Fruit fly (Drosophila melanogaster) whole organism, embryonic: ENCODE data around the gene Mlp84B.
A peak's percentile ranks its signal among the peaks of the same experiment; 100 is the strongest.

Experiments used
- Abd-B ChIP-seq: fragments of 200-800 bp; sonication (Bioruptor generic); optimal IDR thresholded peaks from 2 replicates; lab custom pipeline; 2018; ENCODE audit warnings: missing biosample characterization, mild to moderate bottlenecking, missing genetic modification characterization, moderate library complexity
- Ada2b ChIP-seq: fragments of 200-800 bp; sonication (Bioruptor generic); IDR thresholded peaks from 2 replicates; pipeline ENCODE4 v1.3.6; 2022; ENCODE audit warnings: missing biosample characterization, missing genetic modification characterization
- Asciz ChIP-seq: fragments of 200-800 bp; sonication (Bioruptor generic); optimal IDR thresholded peaks from 2 replicates; lab custom pipeline; 2017; ENCODE audit warnings: missing biosample characterization, mild to moderate bottlenecking, missing genetic modification characterization, missing genetic modification reagents
- Atf6 ChIP-seq: fragments of 200-800 bp; sonication (Bioruptor generic); IDR thresholded peaks from 2 replicates; pipeline ENCODE4 v1.3.6; 2022; ENCODE audit warnings: missing biosample characterization, missing genetic modification characterization
- B-H1 ChIP-seq: fragments of 200-800 bp; sonication (Bioruptor generic); IDR thresholded peaks from 3 replicates; pipeline ENCODE4 v1.3.6; 2022; ENCODE audit warnings: missing biosample characterization, missing genetic modification characterization
- Bgb ChIP-seq: fragments of 200-800 bp; sonication (Bioruptor generic); IDR thresholded peaks from 2 replicates; pipeline ENCODE4 v1.3.6; 2022; ENCODE audit warnings: missing biosample characterization, missing genetic modification characterization; ENCODE audit not compliant: partially characterized antibody
- C15 ChIP-seq: fragments of 200-800 bp; sonication (Bioruptor generic); IDR thresholded peaks from 3 replicates; pipeline ENCODE4 v1.3.6; 2022; ENCODE audit warnings: missing biosample characterization, missing genetic modification characterization
- CG12236 ChIP-seq: fragments of 200-800 bp; sonication (Bioruptor generic); optimal IDR thresholded peaks from 2 replicates; lab custom pipeline; 2016; ENCODE audit warnings: missing biosample characterization, missing genetic modification characterization
- CG14050 ChIP-seq: fragments of 200-800 bp; sonication (Bioruptor generic); IDR thresholded peaks from 3 replicates; pipeline ENCODE4 v1.3.6; 2022; ENCODE audit warnings: missing biosample characterization, missing genetic modification characterization
- CG1792 ChIP-seq: fragments of 200-800 bp; sonication (Bioruptor generic); optimal IDR thresholded peaks from 2 replicates; lab custom pipeline; 2016; ENCODE audit warnings: missing biosample characterization, missing genetic modification characterization
- CG18476 ChIP-seq: fragments of 200-800 bp; sonication (Bioruptor generic); optimal IDR thresholded peaks from 2 replicates; lab custom pipeline; 2016; ENCODE audit warnings: missing biosample characterization, mild to moderate bottlenecking, missing genetic modification characterization
- CG2202 ChIP-seq: fragments of 200-800 bp; sonication (Bioruptor generic); optimal IDR thresholded peaks from 2 replicates; lab custom pipeline; 2018; ENCODE audit warnings: missing biosample characterization, mild to moderate bottlenecking, missing genetic modification characterization
- CG30020 ChIP-seq: fragments of 200-800 bp; optimal IDR thresholded peaks from 2 replicates; lab custom pipeline; 2019; ENCODE audit warnings: missing biosample characterization, mild to moderate bottlenecking, missing genetic modification characterization, moderate library complexity
- CG31441 ChIP-seq: fragments of 200-800 bp; sonication (Bioruptor generic); IDR thresholded peaks from 2 replicates; pipeline ENCODE4 v1.3.6; 2022; ENCODE audit warnings: missing biosample characterization, missing genetic modification characterization
- CG34224 ChIP-seq: fragments of 200-800 bp; sonication (Bioruptor generic); IDR thresholded peaks from 3 replicates; pipeline ENCODE4 v1.3.6; 2022; ENCODE audit warnings: missing biosample characterization, missing genetic modification characterization; ENCODE audit not compliant: partially characterized antibody
- CG34376 ChIP-seq: fragments of 200-800 bp; sonication (Bioruptor generic); optimal IDR thresholded peaks from 2 replicates; lab custom pipeline; 2018; ENCODE audit warnings: missing biosample characterization, mild to moderate bottlenecking, missing genetic modification characterization
- CG7987 ChIP-seq: fragments of 200-800 bp; sonication (Bioruptor generic); optimal IDR thresholded peaks from 2 replicates; lab custom pipeline; 2018; ENCODE audit warnings: missing biosample characterization, mild to moderate bottlenecking, missing genetic modification characterization, moderate library complexity
- Chrac-16 ChIP-seq: fragments of 200-800 bp; sonication (Bioruptor generic); optimal IDR thresholded peaks from 3 replicates; lab custom pipeline; 2016; ENCODE audit warnings: missing biosample characterization, missing genetic modification characterization
- CkIIα-i1 ChIP-seq: fragments of 200-800 bp; sonication (Bioruptor generic); IDR thresholded peaks from 2 replicates; pipeline ENCODE4 v1.3.6; 2022; ENCODE audit warnings: missing biosample characterization, missing genetic modification characterization
- Dfd ChIP-seq, 2 experiments: fragments of >200 bp; optimal IDR thresholded peaks; 2 replicates each; lab custom pipeline; 2017; ENCODE audit warnings: missing biosample characterization in 2 of 2, missing genetic modification characterization in 2 of 2
- Doc3 ChIP-seq: fragments of 200-800 bp; sonication (Bioruptor generic); IDR thresholded peaks from 3 replicates; pipeline ENCODE4 v1.3.6; 2022; ENCODE audit warnings: missing biosample characterization, missing genetic modification characterization; ENCODE audit not compliant: partially characterized antibody
- Fer1 ChIP-seq: fragments of 200-800 bp; sonication (Bioruptor generic); optimal IDR thresholded peaks from 2 replicates; lab custom pipeline; 2017; ENCODE audit warnings: missing biosample characterization, mild to moderate bottlenecking, missing genetic modification characterization
- HLH3B ChIP-seq: fragments of 200-800 bp; sonication (Bioruptor generic); IDR thresholded peaks from 2 replicates; pipeline ENCODE4 v1.3.6; 2022; ENCODE audit warnings: missing biosample characterization, missing genetic modification characterization
- Hmx ChIP-seq: fragments of 200-800 bp; sonication (Bioruptor generic); optimal IDR thresholded peaks from 2 replicates; lab custom pipeline; 2016; ENCODE audit warnings: missing biosample characterization, missing genetic modification characterization
- Hr51 ChIP-seq, 2 experiments: fragments of 200-800 bp; sonication (Bioruptor generic); optimal IDR thresholded peaks; 2 replicates in 1 of 2; 3 replicates in 1 of 2; lab custom pipeline; 2016 to 2018; ENCODE audit warnings: missing biosample characterization in 2 of 2, missing genetic modification characterization in 2 of 2, mild to moderate bottlenecking in 1 of 2, moderate library complexity in 1 of 2
- MBD-R2 ChIP-seq: fragments of 200-800 bp; sonication (Bioruptor generic); IDR thresholded peaks from 2 replicates; pipeline ENCODE4 v1.3.6; 2022; ENCODE audit warnings: missing biosample characterization, missing genetic modification characterization
- MESR4 ChIP-seq: fragments of 200-800 bp; sonication (Bioruptor generic); optimal IDR thresholded peaks from 2 replicates; lab custom pipeline; 2018; ENCODE audit warnings: missing biosample characterization, mild to moderate bottlenecking, missing genetic modification characterization, moderate library complexity
- NFAT ChIP-seq: fragments of 200-800 bp; sonication (Bioruptor generic); IDR thresholded peaks from 2 replicates; pipeline ENCODE4 v1.3.6; 2022; ENCODE audit warnings: missing biosample characterization, missing genetic modification characterization
- Side ChIP-seq: fragments of 200-800 bp; sonication (Bioruptor generic); optimal IDR thresholded peaks from 2 replicates; lab custom pipeline; 2016; ENCODE audit warnings: missing biosample characterization, missing genetic modification characterization
- ara ChIP-seq: fragments of 200-800 bp; sonication (Bioruptor generic); IDR thresholded peaks from 2 replicates; pipeline ENCODE4 v1.3.6; 2022; ENCODE audit warnings: missing biosample characterization, missing genetic modification characterization
- cas ChIP-seq: fragments of 200-800 bp; sonication (Bioruptor generic); IDR thresholded peaks from 2 replicates; pipeline ENCODE4 v1.3.6; 2022; ENCODE audit warnings: missing biosample characterization, missing genetic modification characterization
- chif ChIP-seq, 2 experiments: fragments of 200-800 bp; sonication (Bioruptor generic); optimal IDR thresholded peaks; 3 replicates each; lab custom pipeline; 2016; ENCODE audit warnings: missing biosample characterization in 2 of 2, missing genetic modification characterization in 2 of 2
- ci ChIP-seq: fragments of 200-800 bp; sonication (Bioruptor generic); IDR thresholded peaks from 3 replicates; pipeline ENCODE4 v1.3.6; 2022; ENCODE audit warnings: missing biosample characterization, missing genetic modification characterization
- cwo ChIP-seq: fragments of 200-800 bp; sonication (Bioruptor generic); optimal IDR thresholded peaks from 3 replicates; lab custom pipeline; 2017; ENCODE audit warnings: missing biosample characterization, missing genetic modification characterization, mild to moderate bottlenecking, moderate library complexity, missing genetic modification reagents
- dati ChIP-seq: fragments of 200-800 bp; sonication (Bioruptor generic); IDR thresholded peaks from 2 replicates; pipeline ENCODE4 v1.3.6; 2022; ENCODE audit warnings: missing biosample characterization, missing genetic modification characterization
- dpn ChIP-seq, 2 experiments: fragments of 200-800 bp; sonication (Bioruptor generic); optimal IDR thresholded peaks; 3 replicates each; lab custom pipeline; 2016; ENCODE audit warnings: missing biosample characterization in 2 of 2, missing genetic modification characterization in 2 of 2
- eyg ChIP-seq: fragments of 200-800 bp; sonication (Bioruptor generic); optimal IDR thresholded peaks from 3 replicates; lab custom pipeline; 2016; ENCODE audit warnings: missing biosample characterization, missing genetic modification characterization
- gem ChIP-seq: fragments of 200-800 bp; sonication (Bioruptor generic); optimal IDR thresholded peaks from 2 replicates; lab custom pipeline; 2019; ENCODE audit warnings: missing biosample characterization, mild to moderate bottlenecking, missing genetic modification characterization, moderate library complexity
- gfzf ChIP-seq: fragments of 200-800 bp; sonication (Bioruptor generic); optimal IDR thresholded peaks from 2 replicates; lab custom pipeline; 2016; ENCODE audit warnings: missing biosample characterization, mild to moderate bottlenecking, missing genetic modification characterization, moderate library complexity
- hbn ChIP-seq: fragments of 200-800 bp; sonication (Bioruptor generic); IDR thresholded peaks from 2 replicates; pipeline ENCODE4 v1.3.6; 2022; ENCODE audit warnings: missing biosample characterization, missing genetic modification characterization; ENCODE audit not compliant: partially characterized antibody
- hkb ChIP-seq, 2 experiments: fragments of 200-800 bp in 1 of 2; fragments of >200 bp in 1 of 2; sonication (Bioruptor generic) in 1 of 2; IDR thresholded peaks in 1 of 2; optimal IDR thresholded peaks in 1 of 2; 2 replicates each; pipeline versions ENCODE4 v1.3.6 to Lab custom; 2017 to 2022; ENCODE audit warnings: missing biosample characterization in 1 of 2, missing genetic modification characterization in 1 of 2
- insv ChIP-seq, 2 experiments: fragments of 200-800 bp; sonication (Bioruptor generic); optimal IDR thresholded peaks; 3 replicates each; lab custom pipeline; 2016 to 2018; ENCODE audit warnings: missing biosample characterization in 2 of 2, missing genetic modification characterization in 2 of 2
- lilli ChIP-seq: fragments of 200-800 bp; sonication (Bioruptor generic); optimal IDR thresholded peaks from 3 replicates; lab custom pipeline; 2016; ENCODE audit warnings: missing biosample characterization, missing genetic modification characterization
- otp ChIP-seq: fragments of 200-800 bp; sonication (Bioruptor generic); IDR thresholded peaks from 3 replicates; pipeline ENCODE4, ENCODE4 v1.3.6; 2022; ENCODE audit warnings: missing biosample characterization, missing genetic modification characterization
- pan ChIP-seq, 4 experiments: fragments of >200 bp in 3 of 4; fragments of 200-800 bp in 1 of 4; sonication (Bioruptor generic) in 1 of 4; optimal IDR thresholded peaks in 3 of 4; IDR thresholded peaks in 1 of 4; 2 replicates each; pipeline versions ENCODE4 v1.3.6 to Lab custom; 2017 to 2022; ENCODE audit warnings: missing biosample characterization in 2 of 4, missing genetic modification characterization in 2 of 4, mixed read lengths in 1 of 4
- pb ChIP-seq: fragments of 200-800 bp; sonication (Bioruptor generic); optimal IDR thresholded peaks from 3 replicates; lab custom pipeline; 2016; ENCODE audit warnings: missing biosample characterization, missing genetic modification characterization
- pum ChIP-seq: fragments of 200-800 bp; sonication (Bioruptor generic); optimal IDR thresholded peaks from 2 replicates; lab custom pipeline; 2016; ENCODE audit warnings: missing biosample characterization, missing genetic modification characterization
- schlank ChIP-seq: fragments of 200-800 bp; sonication (Bioruptor generic); optimal IDR thresholded peaks from 2 replicates; lab custom pipeline; 2018; ENCODE audit warnings: missing biosample characterization, mild to moderate bottlenecking, missing genetic modification characterization
- tna ChIP-seq: fragments of 200-800 bp; sonication (Bioruptor generic); IDR thresholded peaks from 2 replicates; pipeline ENCODE4 v1.3.6; 2022; ENCODE audit warnings: missing biosample characterization, missing genetic modification characterization; ENCODE audit not compliant: partially characterized antibody
- usp ChIP-seq: fragments of >200 bp; optimal IDR thresholded peaks from 2 replicates; lab custom pipeline; 2017; ENCODE audit warnings: missing biosample characterization, missing genetic modification characterization

The Mlp84B gene

DNA sequence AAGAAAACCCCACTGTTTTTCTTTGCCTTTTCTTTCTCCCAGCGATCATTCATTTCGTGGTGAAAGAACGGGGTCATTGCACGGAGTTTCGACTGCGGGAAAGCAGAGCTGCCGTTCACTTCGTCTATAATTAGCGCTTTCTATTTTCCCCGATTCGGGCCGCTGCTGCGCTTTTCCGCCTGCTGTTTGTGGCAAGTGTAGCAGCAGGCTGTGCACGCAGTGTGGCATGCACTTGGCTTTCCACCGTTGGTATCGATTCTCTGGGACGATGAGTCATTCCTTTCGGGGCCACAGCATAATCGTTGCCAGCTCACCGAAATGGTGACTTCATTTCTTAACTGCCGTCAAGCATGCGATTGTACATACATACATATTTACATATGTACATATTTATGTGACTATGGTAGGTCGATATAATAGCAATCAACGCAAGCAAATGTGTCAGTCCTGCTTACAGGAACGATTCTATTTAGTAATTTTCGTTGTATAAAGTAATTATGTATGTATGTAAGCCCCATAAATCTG lies 28.6 kb downstream of the Mlp84B start (continued):
- no peak for TF ChIP-seq HLH3B
- TF ChIP-seq Dfd (GFP tag; optimal IDR thresholded peaks at IDR 0.05; lab: Kevin White, UChicago): no peak
- no peak for TF ChIP-seq cwo
- no peak for TF ChIP-seq Hr51 (GFP tag; optimal IDR thresholded peaks at IDR 0.05; lab: Kevin White, UChicago)
- TF ChIP-seq cas: no peak
- TF ChIP-seq Atf6 (GFP tag; lab: Robert Waterston, UW): no peak
- TF ChIP-seq Abd-B: no peak
- no peak for TF ChIP-seq dpn (GFP tag; optimal IDR thresholded peaks at IDR 0.05; lab: Kevin White, UChicago)
- no peak for TF ChIP-seq usp
- no peak for TF ChIP-seq CG31441 (GFP tag; lab: Robert Waterston, UW)
- TF ChIP-seq dati: no peak
- TF ChIP-seq CG1792 (GFP tag; lab: Kevin White, UChicago): no peak
- no peak for TF ChIP-seq Doc3 (GFP tag; lab: Robert Waterston, UW)
- TF ChIP-seq MESR4 (GFP tag; lab: Kevin White, UChicago): no peak
- no peak for TF ChIP-seq C15 (GFP tag; lab: Robert Waterston, UW)
- TF ChIP-seq MBD-R2 (GFP tag; lab: Robert Waterston, UW): no peak
- no peak for TF ChIP-seq hbn
- no peak for TF ChIP-seq gem
- no peak for TF ChIP-seq tna (GFP tag; lab: Robert Waterston, UW)
- no peak for TF ChIP-seq Side (GFP tag; lab: Kevin White, UChicago)
- TF ChIP-seq CG30020 (tag; lab: Kevin White, UChicago): no peak
- TF ChIP-seq CG34376 (GFP tag; lab: Kevin White, UChicago): no peak
- no peak for TF ChIP-seq pan (optimal IDR thresholded peaks at IDR 0.05; lab: Kevin White, UChicago)
- no peak for TF ChIP-seq pan (GFP tag; optimal IDR thresholded peaks at IDR 0.05 in 1 of 2, IDR thresholded peaks at IDR 0.05 in 1 of 2)
- 0 out of 3 replicates have a peak, but pooled peaks have one; percentile 4 for TF ChIP-seq CG34224 (GFP tag; lab: Robert Waterston, UW)
- TF ChIP-seq B-H1 (GFP tag; lab: Robert Waterston, UW): no peak
- no peak for TF ChIP-seq schlank (tag; lab: Kevin White, UChicago)
- TF ChIP-seq pum (GFP tag; lab: Kevin White, UChicago): no peak
- TF ChIP-seq insv (GFP tag; optimal IDR thresholded peaks at IDR 0.05; lab: Kevin White, UChicago): no peak
- TF ChIP-seq ara (GFP tag; lab: Robert Waterston, UW): no peak
- TF ChIP-seq Fer1: no peak
- TF ChIP-seq Hmx: no peak
- 0 out of 2 replicates have a peak, but pooled peaks have one; percentile 21 for TF ChIP-seq NFAT (GFP tag; lab: Robert Waterston, UW)
- 0 out of 2 replicates have a peak, but pooled peaks have one; percentile 22 for TF ChIP-seq Bgb (GFP tag; lab: Robert Waterston, UW)
- no peak for TF ChIP-seq hkb (optimal IDR thresholded peaks at IDR 0.05; lab: Kevin White, UChicago)
- 0 out of 2 replicates have a peak, but pooled peaks have one; percentile 32 for TF ChIP-seq hkb (GFP tag; IDR thresholded peaks at IDR 0.05; lab: Robert Waterston, UW)
- no peak for TF ChIP-seq eyg (GFP tag; lab: Kevin White, UChicago)
- no peak for TF ChIP-seq CG14050
- no peak for TF ChIP-seq CG2202 (tag; lab: Kevin White, UChicago)
- no peak for TF ChIP-seq lilli (GFP tag; lab: Kevin White, UChicago)
- no peak for TF ChIP-seq Chrac-16 (GFP tag; lab: Kevin White, UChicago)
- TF ChIP-seq CkIIα-i1: no peak
- TF ChIP-seq CG12236 (GFP tag; lab: Kevin White, UChicago): no peak
- no peak for TF ChIP-seq CG7987 (GFP tag; lab: Kevin White, UChicago)
- no peak for TF ChIP-seq chif (GFP tag; optimal IDR thresholded peaks at IDR 0.05; lab: Kevin White, UChicago)
- TF ChIP-seq Ada2b: no peak
- no peak for TF ChIP-seq gfzf
- no peak for TF ChIP-seq CG18476 (GFP tag; lab: Kevin White, UChicago)
- no peak for TF ChIP-seq pb
- no peak; the same call in 2 of the 3 replicates for TF ChIP-seq otp (GFP tag; lab: Robert Waterston, UW)
- peak; percentile 35; the same call in 1 of the 3 replicates for TF ChIP-seq ci (GFP tag; lab: Robert Waterston, UW)
- TF ChIP-seq Asciz (GFP tag; lab: Kevin White, UChicago): no peak
